Worm (Caenorhabditis elegans): ENCODE results near the gene C16C8.22.
"Not testable (repeated sequence)": the region's sequence is repeated elsewhere in the genome, so short reads cannot be mapped to it uniquely, and the experiment has no call there.

The C16C8.22 gene

DNA sequence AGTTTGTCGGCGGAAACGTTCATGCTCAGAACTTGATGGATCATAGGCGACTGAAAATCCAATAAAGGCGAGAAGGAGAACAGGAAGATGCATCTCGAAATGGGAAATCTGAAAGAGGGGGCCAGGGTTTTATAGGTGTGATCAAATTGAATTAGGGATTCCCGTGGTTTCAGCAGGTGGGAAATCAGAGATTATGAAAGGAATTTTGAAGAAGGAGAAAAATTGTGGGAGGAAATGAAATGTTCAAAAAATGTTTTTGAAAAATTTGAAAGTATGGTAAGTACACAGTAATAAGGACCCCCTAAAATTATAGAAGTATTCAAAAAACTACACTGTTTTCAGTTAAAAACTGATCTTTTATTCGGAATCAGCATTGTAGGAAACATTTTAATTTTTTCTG, 27.5 kb upstream of the C16C8.22 start, which contains the start of gene Y49F6B.20:
TSS of gene Y49F6B.20 (minus strand) at position 101 of the 400 bp plus-strand sequence.
- no peak for TF ChIP-seq med-1 (GFP tag; optimal IDR thresholded peaks at IDR 0.05; ENCODE audit: insufficient read depth)
- TF ChIP-seq flt-1 (GFP tag; IDR thresholded peaks at IDR 0.05): no peak
- no peak for TF ChIP-seq T22C8.4 (GFP tag; IDR thresholded peaks at IDR 0.05)
- TF ChIP-seq ztf-29 (GFP tag; IDR thresholded peaks at IDR 0.05): no peak
- no peak for TF ChIP-seq tab-1 (GFP tag; IDR thresholded peaks at IDR 0.05)
- TF ChIP-seq cog-1 (tag; optimal IDR thresholded peaks at IDR 0.05): no peak

DNA sequence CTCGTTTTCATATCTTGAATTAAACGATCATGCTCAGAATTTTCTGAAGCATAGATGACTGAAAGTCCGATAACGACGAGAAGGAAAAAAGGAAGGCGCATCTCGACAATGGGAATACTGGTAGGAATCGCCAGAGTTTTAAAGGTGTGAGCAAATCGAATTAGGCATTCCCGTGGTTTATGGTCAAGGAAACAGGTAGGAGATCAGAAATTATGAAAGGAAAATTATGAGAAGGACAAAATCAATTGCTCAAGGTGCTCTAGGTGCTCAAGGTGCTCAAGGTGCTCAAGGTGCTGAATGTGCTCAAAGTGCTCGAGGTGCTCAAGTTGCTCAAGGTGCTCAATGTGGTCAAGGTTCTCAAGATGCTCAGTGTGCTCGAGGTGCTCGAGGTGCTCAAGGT, 21.5 kb upstream of the C16C8.22 start, which contains the start of gene C16C8.10:
TSS of gene C16C8.10 (minus strand) at position 101 of the 400 bp plus-strand sequence.
- TF ChIP-seq cog-1 (tag; optimal IDR thresholded peaks at IDR 0.05); ref-1 (GFP tag; conservative IDR thresholded peaks at IDR 0.05); med-1 (GFP tag; optimal IDR thresholded peaks at IDR 0.05; ENCODE audit: insufficient read depth): not testable (repeated sequence)

DNA sequence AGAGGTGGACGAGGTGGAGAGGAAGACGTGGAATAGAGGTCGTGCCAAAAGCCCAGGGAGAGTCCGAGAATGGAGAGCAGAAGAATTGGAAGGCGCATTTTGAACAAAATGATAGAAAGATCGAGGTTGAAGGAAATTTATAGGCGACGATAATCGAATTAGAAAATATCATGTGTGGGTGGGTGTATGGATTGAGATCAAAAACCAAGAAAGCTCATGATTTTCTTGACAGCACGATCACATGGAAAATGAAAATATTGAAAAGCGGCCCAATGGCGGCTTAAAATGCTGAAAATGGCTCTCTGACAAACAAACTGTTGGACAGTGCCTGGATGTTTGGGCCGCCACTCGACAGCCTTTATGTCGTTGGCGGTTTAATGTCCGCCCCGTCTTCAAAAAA, 20.0 kb upstream of the C16C8.22 start, which contains the start of gene C16C8.9:
TSS of gene C16C8.9 (minus strand) at position 101 of the 400 bp plus-strand sequence.
- TF ChIP-seq flt-1 (GFP tag; IDR thresholded peaks at IDR 0.05) (no peak), cog-1 (tag; optimal IDR thresholded peaks at IDR 0.05) (no peak), med-1 (GFP tag; optimal IDR thresholded peaks at IDR 0.05; ENCODE audit: insufficient read depth) (no peak), tab-1 (GFP tag; IDR thresholded peaks at IDR 0.05) (no peak), T22C8.4 (GFP tag; IDR thresholded peaks at IDR 0.05) (no peak), ztf-29 (GFP tag; IDR thresholded peaks at IDR 0.05) (no peak), ztf-23 (GFP tag; IDR thresholded peaks at IDR 0.05) (no peak)

DNA sequence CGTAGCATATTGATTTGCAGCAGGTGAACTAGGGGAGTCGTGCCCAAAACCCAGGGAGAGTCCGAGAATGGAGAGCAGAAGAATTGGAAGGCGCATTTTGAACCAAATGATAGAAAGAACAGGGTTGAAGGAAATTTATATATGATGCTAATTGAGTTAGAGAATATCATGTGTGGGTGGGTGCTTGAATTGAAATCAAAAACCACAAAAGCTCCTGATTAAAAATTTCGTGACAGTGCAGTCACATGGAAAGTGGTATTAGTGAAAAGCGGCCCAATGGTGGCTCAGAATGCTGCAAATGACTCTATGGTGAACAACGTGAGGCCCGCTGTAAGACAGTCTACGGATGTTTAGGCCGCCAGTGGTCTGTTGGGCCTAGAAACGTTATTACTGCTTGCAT, 18.5 kb upstream of the C16C8.22 start, which contains the start of gene C16C8.8:
TSS of gene C16C8.8 (minus strand) at position 101 of the 400 bp plus-strand sequence.
- TF ChIP-seq ztf-29 (GFP tag; IDR thresholded peaks at IDR 0.05): no peak
- TF ChIP-seq T22C8.4 (GFP tag; IDR thresholded peaks at IDR 0.05): no peak

DNA sequence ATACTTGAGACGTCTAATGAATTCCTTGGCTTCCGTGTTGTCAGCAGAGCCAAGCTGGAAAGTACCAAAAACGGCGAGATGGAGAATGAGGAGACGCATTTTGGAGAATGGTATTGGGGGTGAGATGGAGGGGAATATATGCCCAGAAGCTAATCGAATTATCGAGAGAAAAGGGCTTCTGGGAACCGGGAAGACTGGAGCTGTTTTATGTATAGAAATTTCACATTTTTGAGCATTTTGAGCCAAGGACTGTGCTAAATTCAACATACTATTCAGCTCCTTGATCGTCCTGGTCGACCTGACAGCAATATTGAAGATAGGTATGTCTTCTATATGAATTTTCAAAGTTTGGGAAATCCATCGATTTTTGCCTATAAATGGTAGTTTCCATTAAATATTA, 17.0 kb upstream of the C16C8.22 start, which contains the start of gene C16C8.7:
TSS of gene C16C8.7 (minus strand) at position 101 of the 400 bp plus-strand sequence.
- TF ChIP-seq flt-1 (GFP tag; IDR thresholded peaks at IDR 0.05) (no peak), T22C8.4 (GFP tag; IDR thresholded peaks at IDR 0.05) (no peak), ref-1 (GFP tag; conservative IDR thresholded peaks at IDR 0.05) (no peak), ztf-23 (GFP tag; IDR thresholded peaks at IDR 0.05) (no peak), klf-2 (GFP tag; conservative IDR thresholded peaks at IDR 0.05) (no peak)

DNA sequence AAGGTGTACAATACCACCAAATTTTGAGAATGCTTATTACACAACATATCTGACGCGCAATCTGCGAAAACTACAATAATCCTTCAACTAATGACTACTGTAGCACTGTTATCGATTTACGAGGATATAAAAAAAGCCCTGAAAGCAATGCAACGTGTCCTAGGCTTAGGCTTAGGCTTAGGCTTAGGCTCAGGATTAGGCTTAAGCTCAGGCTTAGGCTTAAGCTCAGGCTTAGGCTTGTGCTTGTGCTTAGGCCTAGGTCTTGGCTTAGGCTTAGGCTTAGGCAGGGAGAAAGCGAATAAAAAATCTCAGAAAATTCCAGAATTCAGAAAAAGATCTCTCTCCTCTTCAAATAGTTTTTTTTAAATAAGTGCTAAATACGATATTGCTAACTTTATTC, 16.1 kb upstream of the C16C8.22 start:
- TF ChIP-seq cog-1 (tag; optimal IDR thresholded peaks at IDR 0.05) (no peak), ztf-23 (GFP tag; IDR thresholded peaks at IDR 0.05) (no peak), T22C8.4 (GFP tag; IDR thresholded peaks at IDR 0.05) (no peak), flt-1 (GFP tag; IDR thresholded peaks at IDR 0.05) (no peak), ref-1 (GFP tag; conservative IDR thresholded peaks at IDR 0.05) (no peak), med-1 (GFP tag; optimal IDR thresholded peaks at IDR 0.05; ENCODE audit: insufficient read depth) (no peak), tab-1 (GFP tag; IDR thresholded peaks at IDR 0.05) (no peak), klf-2 (GFP tag; conservative IDR thresholded peaks at IDR 0.05) (no peak), ztf-29 (GFP tag; IDR thresholded peaks at IDR 0.05) (no peak)

DNA sequence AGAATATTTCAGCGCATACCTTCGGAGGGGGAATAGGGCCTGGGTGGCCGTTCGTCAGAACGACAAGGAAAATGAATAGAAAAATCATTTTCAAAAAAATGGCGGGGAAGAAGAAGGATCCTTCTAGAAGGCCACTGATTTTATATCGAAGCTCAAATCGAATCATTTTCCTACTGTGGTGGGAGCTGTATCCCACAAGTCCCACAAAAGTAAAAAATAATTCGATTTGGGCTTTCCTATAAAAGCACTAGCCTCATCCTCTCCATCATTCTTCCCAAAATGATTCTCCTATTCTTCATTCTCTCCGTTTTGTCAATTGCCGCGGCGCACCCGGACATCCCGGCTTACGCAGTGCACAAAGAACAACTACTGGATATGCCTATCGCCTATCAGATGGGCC, 15.2 kb upstream of the C16C8.22 start, which contains the start of the genes C16C8.26 and C16C8.19:
TSS of gene C16C8.26 (minus strand) at position 101 of the 400 bp plus-strand sequence.
TSS of gene C16C8.19 (plus strand) at position 279 of the 400 bp plus-strand sequence.
- no peak for TF ChIP-seq tab-1 (GFP tag; IDR thresholded peaks at IDR 0.05)

DNA sequence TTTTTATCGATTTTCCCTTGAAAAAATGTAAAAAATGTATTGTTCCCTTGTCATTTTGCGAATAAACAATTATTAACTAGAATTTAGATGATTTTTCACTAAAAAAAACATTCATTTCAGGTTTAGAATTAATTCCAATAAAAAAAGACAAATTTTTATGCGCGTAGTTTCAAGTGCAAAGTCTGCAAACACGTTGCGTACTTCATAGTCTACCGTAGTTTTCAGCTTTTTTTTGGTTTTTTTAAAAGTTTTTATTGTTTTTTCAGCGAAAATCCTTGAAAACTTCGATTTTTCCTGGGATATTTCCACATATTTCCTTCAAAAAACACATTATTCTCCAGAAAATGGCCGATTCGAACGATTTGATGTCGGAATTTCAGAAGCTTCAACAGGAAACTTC, 10.5 kb upstream of the C16C8.22 start, which contains the start of gene C16C8.11:
TSS of gene C16C8.11 (plus strand) at position 188 of the 400 bp plus-strand sequence.
- no peak for TF ChIP-seq ztf-23 (GFP tag; IDR thresholded peaks at IDR 0.05)
- TF ChIP-seq tab-1 (GFP tag; IDR thresholded peaks at IDR 0.05): no peak
- TF ChIP-seq med-1 (GFP tag; optimal IDR thresholded peaks at IDR 0.05; ENCODE audit: insufficient read depth): no peak
- TF ChIP-seq T22C8.4 (GFP tag; IDR thresholded peaks at IDR 0.05): no peak
- TF ChIP-seq ref-1 (GFP tag; conservative IDR thresholded peaks at IDR 0.05): no peak
- no peak for TF ChIP-seq ztf-29 (GFP tag; IDR thresholded peaks at IDR 0.05)
- TF ChIP-seq klf-2 (GFP tag; conservative IDR thresholded peaks at IDR 0.05): no peak

DNA sequence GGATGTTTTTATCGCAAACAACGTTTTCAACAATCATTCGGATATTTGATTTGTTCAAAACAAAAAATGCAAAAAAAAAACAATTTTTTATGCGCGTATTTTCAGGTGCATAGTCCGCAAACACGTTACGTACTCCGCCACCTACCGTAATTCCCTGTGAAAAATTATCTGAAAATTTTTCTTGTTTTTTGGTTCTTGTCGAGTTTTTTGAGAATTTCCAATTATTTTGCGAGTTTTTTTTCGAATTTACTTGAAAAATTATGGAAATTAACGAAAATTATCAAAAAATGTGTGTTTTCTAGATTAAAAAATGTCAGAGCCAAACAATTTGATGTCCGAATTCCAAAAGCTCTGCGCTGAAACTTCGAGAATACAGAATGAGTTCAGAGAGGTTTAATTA, 9.4 kb upstream of the C16C8.22 start, which contains the start of gene C16C8.12:
TSS of gene C16C8.12 (plus strand) at position 301 of the 400 bp plus-strand sequence.
- TF ChIP-seq klf-2 (GFP tag; conservative IDR thresholded peaks at IDR 0.05) (no peak), ztf-23 (GFP tag; IDR thresholded peaks at IDR 0.05) (no peak), ztf-29 (GFP tag; IDR thresholded peaks at IDR 0.05) (no peak), T22C8.4 (GFP tag; IDR thresholded peaks at IDR 0.05) (no peak), tab-1 (GFP tag; IDR thresholded peaks at IDR 0.05) (no peak), ref-1 (GFP tag; conservative IDR thresholded peaks at IDR 0.05) (no peak), cog-1 (tag; optimal IDR thresholded peaks at IDR 0.05) (no peak), med-1 (GFP tag; optimal IDR thresholded peaks at IDR 0.05; ENCODE audit: insufficient read depth) (no peak), flt-1 (GFP tag; IDR thresholded peaks at IDR 0.05) (no peak)

DNA sequence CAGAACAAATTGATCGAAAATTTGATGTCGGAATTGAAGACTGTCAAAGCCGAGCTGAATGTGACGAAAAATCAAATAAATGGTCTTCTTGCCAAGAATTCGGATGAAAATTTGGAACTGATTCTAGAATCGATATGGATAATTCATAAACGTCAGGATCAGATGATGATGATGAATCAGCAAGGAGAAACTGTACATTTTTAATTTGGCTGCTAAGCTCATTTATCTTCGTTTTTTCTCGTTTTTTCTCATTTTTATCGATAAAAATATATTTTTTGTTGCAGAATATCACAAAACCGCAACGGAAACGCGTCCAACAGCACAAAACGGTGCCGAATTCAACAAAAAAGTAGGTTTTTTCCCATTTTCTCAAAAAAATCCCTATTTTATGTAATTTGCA, 6.5 kb upstream of the C16C8.22 start, which contains the start of gene C16C8.14:
TSS of gene C16C8.14 (plus strand) at position 301 of the 400 bp plus-strand sequence.
- not testable (repeated sequence) for TF ChIP-seq T22C8.4 (GFP tag; IDR thresholded peaks at IDR 0.05); ref-1 (GFP tag; conservative IDR thresholded peaks at IDR 0.05); ztf-29 (GFP tag; IDR thresholded peaks at IDR 0.05)

DNA sequence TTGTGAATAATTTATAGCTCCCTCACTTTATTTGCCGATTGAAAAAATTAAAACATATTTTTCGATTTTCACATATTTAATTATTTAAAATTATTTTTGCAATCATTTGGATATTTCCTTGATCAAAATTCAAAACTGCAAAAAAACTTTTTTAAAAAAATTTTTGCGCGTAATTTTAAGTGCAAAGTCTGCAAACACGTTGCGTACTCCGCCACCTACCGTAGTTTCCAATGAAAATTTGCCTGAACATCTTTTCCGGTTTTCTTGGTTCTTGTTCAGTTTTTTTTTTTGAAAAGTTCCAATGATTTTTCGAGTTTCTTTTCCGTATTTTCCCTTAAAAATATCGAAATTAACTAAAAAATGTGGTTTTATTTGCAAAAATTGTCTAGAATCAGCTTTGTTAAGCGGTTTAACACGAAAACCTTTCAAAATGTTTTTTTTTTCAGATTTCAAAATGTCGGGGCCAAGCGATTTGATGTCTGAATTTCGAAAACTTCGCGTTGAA, 5.8 kb upstream of the C16C8.22 start, which contains the start of gene C16C8.25:
TSS of gene C16C8.25 (plus strand) at position 455 of the 505 bp plus-strand sequence.
- TF ChIP-seq klf-2 (GFP tag; conservative IDR thresholded peaks at IDR 0.05): no peak
- TF ChIP-seq ztf-23 (GFP tag; IDR thresholded peaks at IDR 0.05): no peak
- TF ChIP-seq ztf-29 (GFP tag; IDR thresholded peaks at IDR 0.05): no peak
- no peak for TF ChIP-seq flt-1 (GFP tag; IDR thresholded peaks at IDR 0.05)
- no peak for TF ChIP-seq T22C8.4 (GFP tag; IDR thresholded peaks at IDR 0.05)
- TF ChIP-seq ref-1 (GFP tag; conservative IDR thresholded peaks at IDR 0.05): no peak
- TF ChIP-seq med-1 (GFP tag; optimal IDR thresholded peaks at IDR 0.05; ENCODE audit: insufficient read depth): no peak
